Worm (Caenorhabditis elegans): ENCODE results near the gene R05F9.7.
"Not testable (repeated sequence)": the region's sequence is repeated elsewhere in the genome, so short reads cannot be mapped to it uniquely, and the experiment has no call there.

- not testable (repeated sequence) for TF ChIP-seq flt-1 (GFP tag; IDR thresholded peaks at IDR 0.05); ref-1 (GFP tag; conservative IDR thresholded peaks at IDR 0.05); klf-2 (GFP tag; conservative IDR thresholded peaks at IDR 0.05); med-1 (GFP tag; optimal IDR thresholded peaks at IDR 0.05; ENCODE audit: insufficient read depth); T22C8.4 (GFP tag; IDR thresholded peaks at IDR 0.05); cog-1 (tag; optimal IDR thresholded peaks at IDR 0.05); ztf-29 (GFP tag; IDR thresholded peaks at IDR 0.05); tab-1 (GFP tag; IDR thresholded peaks at IDR 0.05); ztf-23 (GFP tag; IDR thresholded peaks at IDR 0.05)
Measured at ce11 chrII:4932727-4933126, 46.7 kb downstream of the R05F9.7 start, which contains the start of gene msp-152.
